Worm (Caenorhabditis elegans) whole organism, L4/young adult: ENCODE measurements around the gene R07E5.17.

Source experiments
- W03F9.2 ChIP-seq: fragments of 150-350 bp; optimal IDR thresholded peaks from 2 replicates; lab custom pipeline; 2014; ENCODE audit warnings: missing biosample characterization, missing genetic modification characterization
- dao-5 ChIP-seq: sonication (generic microtip); optimal IDR thresholded peaks from 2 replicates; lab custom pipeline; 2016; ENCODE audit warnings: missing genotype, missing genetic modification characterization, moderate library complexity, missing compliant biosample characterization
- him-1 ChIP-seq: sonication (generic microtip); optimal IDR thresholded peaks from 2 replicates; lab custom pipeline; 2016; ENCODE audit warnings: missing genotype, missing genetic modification reagents, missing genetic modification characterization, missing compliant biosample characterization

DNA sequence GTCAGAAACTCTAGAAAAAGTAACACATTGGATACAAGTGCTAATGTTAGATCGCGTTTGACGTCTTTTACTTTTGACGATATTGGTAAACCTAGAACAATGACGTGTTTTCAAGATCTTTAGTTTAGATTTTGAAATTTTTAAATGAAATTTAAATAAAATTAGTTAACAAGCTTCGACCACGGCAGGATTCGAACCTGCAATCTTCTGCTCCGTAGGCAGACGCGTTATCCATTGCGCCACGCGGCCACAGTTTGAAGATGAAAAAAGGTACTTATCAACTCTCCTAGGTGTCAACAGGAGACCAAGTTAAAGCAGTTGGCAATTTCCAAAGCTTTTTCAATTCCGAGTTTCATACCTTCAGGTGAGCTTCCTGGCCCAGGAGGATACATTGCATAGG lies 45.1 kb upstream of the R07E5.17 start:
- peak; percentile 15 for TF ChIP-seq W03F9.2 (tag; lab: Kevin White, UChicago)
- peak; percentile 34 for TF ChIP-seq dao-5 (tag; lab: Kevin White, UChicago)
- TF ChIP-seq him-1 (tag; lab: Kevin White, UChicago), result no peak
